Fruit fly (Drosophila melanogaster) whole organism, embryonic: ENCODE results near the gene Polr1D.

Experiments used
- Antp ChIP-seq: fragments of 200-800 bp; sonication (Bioruptor generic); optimal IDR thresholded peaks from 3 replicates; lab custom pipeline; 2016; ENCODE audit warnings: missing biosample characterization, missing genetic modification characterization
- Atf3 ChIP-seq: fragments of 200-800 bp; sonication (Bioruptor generic); optimal IDR thresholded peaks from 3 replicates; lab custom pipeline; 2016; ENCODE audit warnings: missing biosample characterization, missing genetic modification characterization
- BEAF-32 ChIP-seq: fragments of 200-800 bp; sonication (Bioruptor generic); optimal IDR thresholded peaks from 3 replicates; lab custom pipeline; 2017; ENCODE audit warnings: missing biosample characterization, missing genetic modification characterization, mild to moderate bottlenecking, moderate library complexity, missing genetic modification reagents
- CG11696 ChIP-seq: fragments of 200-800 bp; sonication (Bioruptor generic); IDR thresholded peaks from 2 replicates; pipeline ENCODE4 v1.3.6; 2022; ENCODE audit warnings: missing biosample characterization, missing genetic modification characterization
- CG12942 ChIP-seq: fragments of 200-800 bp; sonication (Bioruptor generic); optimal IDR thresholded peaks from 3 replicates; lab custom pipeline; 2016; ENCODE audit warnings: missing biosample characterization, missing genetic modification characterization
- CG13123 ChIP-seq: fragments of 200-800 bp; sonication (Bioruptor generic); optimal IDR thresholded peaks from 2 replicates; lab custom pipeline; 2016; ENCODE audit warnings: missing biosample characterization, missing genetic modification characterization
- CG17328 ChIP-seq: fragments of 200-800 bp; sonication (Bioruptor generic); IDR thresholded peaks from 2 replicates; pipeline ENCODE4 v1.3.6; 2022; ENCODE audit warnings: missing biosample characterization, missing genetic modification characterization
- CG17359 ChIP-seq: fragments of 200-800 bp; sonication (Bioruptor generic); optimal IDR thresholded peaks from 3 replicates; lab custom pipeline; 2018; ENCODE audit warnings: missing biosample characterization, mild to moderate bottlenecking, missing genetic modification characterization, moderate library complexity
- CG17385 ChIP-seq: fragments of 200-800 bp; sonication (Bioruptor generic); optimal IDR thresholded peaks from 3 replicates; lab custom pipeline; 2018; ENCODE audit warnings: missing biosample characterization, mild to moderate bottlenecking, missing genetic modification characterization
- CG2116 ChIP-seq: fragments of 200-800 bp; sonication (Bioruptor generic); optimal IDR thresholded peaks from 3 replicates; lab custom pipeline; 2018; ENCODE audit warnings: missing biosample characterization, mild to moderate bottlenecking, missing genetic modification characterization
- CG33557 ChIP-seq: fragments of 200-800 bp; sonication (Bioruptor generic); optimal IDR thresholded peaks from 2 replicates; lab custom pipeline; 2019; ENCODE audit warnings: missing biosample characterization, mild to moderate bottlenecking, missing genetic modification characterization, moderate library complexity
- CG4730 ChIP-seq: fragments of 200-800 bp; sonication (Bioruptor generic); IDR thresholded peaks from 2 replicates; pipeline ENCODE4 v1.3.6; 2022; ENCODE audit warnings: missing biosample characterization, missing genetic modification characterization
- CG5953 ChIP-seq: fragments of 200-800 bp; sonication (Bioruptor generic); IDR thresholded peaks from 2 replicates; pipeline ENCODE4 v1.3.6; 2022; ENCODE audit warnings: missing biosample characterization, missing genetic modification characterization
- CG7357 ChIP-seq: fragments of 200-800 bp; sonication (Bioruptor generic); IDR thresholded peaks from 3 replicates; pipeline ENCODE4 v1.3.6; 2022; ENCODE audit warnings: missing biosample characterization, missing genetic modification characterization
- CG9876 ChIP-seq: fragments of 200-800 bp; sonication (Bioruptor generic); optimal IDR thresholded peaks from 2 replicates; lab custom pipeline; 2016; ENCODE audit warnings: missing biosample characterization, missing genetic modification characterization
- CoRest ChIP-seq: fragments of 200-800 bp; sonication (Bioruptor generic); optimal IDR thresholded peaks from 3 replicates; lab custom pipeline; 2018; ENCODE audit warnings: missing biosample characterization, mild to moderate bottlenecking, missing genetic modification characterization, moderate library complexity
- D19B ChIP-seq: fragments of 200-800 bp; sonication (Bioruptor generic); optimal IDR thresholded peaks from 2 replicates; lab custom pipeline; 2017; ENCODE audit warnings: missing biosample characterization, mild to moderate bottlenecking, missing genetic modification characterization
- Dip3 ChIP-seq: fragments of 200-800 bp; sonication (Bioruptor generic); optimal IDR thresholded peaks from 3 replicates; lab custom pipeline; 2016; ENCODE audit warnings: missing biosample characterization, missing genetic modification characterization
- ERR ChIP-seq: fragments of 200-800 bp; sonication (Bioruptor generic); optimal IDR thresholded peaks from 2 replicates; lab custom pipeline; 2016; ENCODE audit warnings: missing biosample characterization, missing genetic modification characterization
- Gsc ChIP-seq: fragments of 200-800 bp; sonication (Bioruptor generic); IDR thresholded peaks from 2 replicates; pipeline ENCODE4 v1.3.6; 2022; ENCODE audit warnings: missing biosample characterization, missing genetic modification characterization
- HLH54F ChIP-seq: fragments of 200-800 bp; sonication (Bioruptor generic); optimal IDR thresholded peaks from 3 replicates; lab custom pipeline; 2016; ENCODE audit warnings: missing biosample characterization, missing genetic modification characterization
- Hey ChIP-seq: fragments of 200-800 bp; sonication (Bioruptor generic); optimal IDR thresholded peaks from 3 replicates; lab custom pipeline; 2018; ENCODE audit warnings: missing biosample characterization, mild to moderate bottlenecking, missing genetic modification characterization
- Hr78 ChIP-seq, 2 experiments: fragments of 200-800 bp in 1 of 2; fragments of >200 bp in 1 of 2; sonication (Bioruptor generic) in 1 of 2; optimal IDR thresholded peaks; 2 replicates each; lab custom pipeline; 2017 to 2019; ENCODE audit warnings: missing biosample characterization in 2 of 2, missing genetic modification characterization in 2 of 2, mild to moderate bottlenecking in 1 of 2, moderate library complexity in 1 of 2
- MBD-R2 ChIP-seq: fragments of 200-800 bp; sonication (Bioruptor generic); IDR thresholded peaks from 2 replicates; pipeline ENCODE4 v1.3.6; 2022; ENCODE audit warnings: missing biosample characterization, missing genetic modification characterization
- Nf-YA ChIP-seq: fragments of 200-800 bp; sonication (Bioruptor generic); IDR thresholded peaks from 2 replicates; pipeline ENCODE4 v1.3.6; 2022; ENCODE audit warnings: missing biosample characterization, missing genetic modification characterization
- NfI ChIP-seq: fragments of 200-800 bp; sonication (Bioruptor generic); optimal IDR thresholded peaks from 3 replicates; lab custom pipeline; 2018; ENCODE audit warnings: missing biosample characterization, mild to moderate bottlenecking, missing genetic modification characterization, moderate library complexity
- Pdp1 ChIP-seq, 2 experiments: fragments of 200-800 bp; sonication (Bioruptor generic); optimal IDR thresholded peaks; 3 replicates each; lab custom pipeline; 2016; ENCODE audit warnings: missing biosample characterization in 2 of 2, missing genetic modification characterization in 2 of 2, mild to moderate bottlenecking in 1 of 2, moderate library complexity in 1 of 2
- Taf1 ChIP-seq: fragments of 200-800 bp; sonication (Bioruptor generic); IDR thresholded peaks from 2 replicates; pipeline ENCODE4 v1.3.6; 2022; ENCODE audit warnings: missing biosample characterization, missing genetic modification characterization
- al ChIP-seq: fragments of 200-800 bp; sonication (Bioruptor generic); IDR thresholded peaks from 2 replicates; pipeline ENCODE4 v1.3.6; 2022; ENCODE audit warnings: missing biosample characterization, missing genetic modification characterization
- bcd ChIP-seq: fragments of 200-800 bp; sonication (Bioruptor generic); optimal IDR thresholded peaks from 2 replicates; lab custom pipeline; 2017; ENCODE audit warnings: missing biosample characterization, mild to moderate bottlenecking, missing genetic modification characterization
- caup ChIP-seq: fragments of 200-800 bp; sonication (Bioruptor generic); optimal IDR thresholded peaks from 3 replicates; lab custom pipeline; 2017; ENCODE audit warnings: missing biosample characterization, mild to moderate bottlenecking, missing genetic modification characterization, moderate library complexity; ENCODE audit not compliant: severe bottlenecking
- croc ChIP-seq: fragments of 200-800 bp; sonication (Bioruptor generic); conservative IDR thresholded peaks from 3 replicates; pipeline ENCODE4 v1.3.6; 2022; ENCODE audit warnings: missing biosample characterization, missing genetic modification characterization
- crol ChIP-seq: fragments of 200-800 bp; sonication (Bioruptor generic); IDR thresholded peaks from 2 replicates; pipeline ENCODE4 v1.3.6; 2022; ENCODE audit warnings: missing biosample characterization, missing genetic modification characterization
- dan ChIP-seq: fragments of 200-800 bp; sonication (Bioruptor generic); IDR thresholded peaks from 2 replicates; pipeline ENCODE4 v1.3.6; 2022; ENCODE audit warnings: missing biosample characterization, missing genetic modification characterization
- dysf ChIP-seq: fragments of 200-800 bp; sonication (Bioruptor generic); IDR thresholded peaks from 3 replicates; pipeline ENCODE4 v1.3.6; 2022; ENCODE audit warnings: missing biosample characterization, missing genetic modification characterization
- esg ChIP-seq: fragments of 200-800 bp; sonication (Bioruptor generic); conservative IDR thresholded peaks from 2 replicates; pipeline ENCODE4 v1.3.6; 2022; ENCODE audit warnings: missing biosample characterization, missing genetic modification characterization
- ftz-f1 ChIP-seq: fragments of 200-800 bp; sonication (Bioruptor generic); optimal IDR thresholded peaks from 2 replicates; lab custom pipeline; 2016; ENCODE audit warnings: missing biosample characterization, missing genetic modification characterization
- nerfin-2 ChIP-seq: fragments of 200-800 bp; sonication (Bioruptor generic); IDR thresholded peaks from 2 replicates; pipeline ENCODE4 v1.3.6; 2022; ENCODE audit warnings: missing biosample characterization, missing genetic modification characterization; ENCODE audit not compliant: partially characterized antibody
- oc ChIP-seq: fragments of 200-800 bp; sonication (Bioruptor generic); optimal IDR thresholded peaks from 2 replicates; lab custom pipeline; 2018; ENCODE audit warnings: missing biosample characterization, mild to moderate bottlenecking, missing genetic modification characterization, moderate library complexity
- pros ChIP-seq: fragments of 200-800 bp; sonication (Bioruptor generic); optimal IDR thresholded peaks from 3 replicates; lab custom pipeline; 2019; ENCODE audit warnings: missing biosample characterization, mild to moderate bottlenecking, missing genetic modification characterization, moderate library complexity
- pum ChIP-seq: fragments of 200-800 bp; sonication (Bioruptor generic); optimal IDR thresholded peaks from 2 replicates; lab custom pipeline; 2016; ENCODE audit warnings: missing biosample characterization, missing genetic modification characterization
- pzg ChIP-seq: fragments of 200-800 bp; sonication (Bioruptor generic); optimal IDR thresholded peaks from 3 replicates; lab custom pipeline; 2018; ENCODE audit warnings: missing biosample characterization, mild to moderate bottlenecking, missing genetic modification characterization, moderate library complexity
- repo ChIP-seq: fragments of 200-800 bp; sonication (Bioruptor generic); optimal IDR thresholded peaks from 2 replicates; lab custom pipeline; 2016; ENCODE audit warnings: missing biosample characterization, missing genetic modification characterization
- sqz ChIP-seq: fragments of 200-800 bp; sonication (Bioruptor generic); optimal IDR thresholded peaks from 3 replicates; lab custom pipeline; 2018; ENCODE audit warnings: missing biosample characterization, mild to moderate bottlenecking, missing genetic modification characterization
- ssp ChIP-seq: fragments of 200-800 bp; sonication (Bioruptor generic); IDR thresholded peaks from 2 replicates; pipeline ENCODE4 v1.3.6; 2022; ENCODE audit warnings: missing biosample characterization, missing genetic modification characterization
- tll ChIP-seq, 2 experiments: fragments of 200-800 bp in 1 of 2; fragments of >200 bp in 1 of 2; sonication (Bioruptor generic) in 1 of 2; optimal IDR thresholded peaks; 2 replicates each; lab custom pipeline; 2017 to 2019; ENCODE audit warnings: missing biosample characterization in 2 of 2, missing genetic modification characterization in 2 of 2, mild to moderate bottlenecking in 1 of 2, moderate library complexity in 1 of 2
- tup ChIP-seq: fragments of 200-800 bp; sonication (Bioruptor generic); optimal IDR thresholded peaks from 2 replicates; lab custom pipeline; 2016; ENCODE audit warnings: missing biosample characterization, mild to moderate bottlenecking, missing genetic modification characterization, moderate library complexity
- z ChIP-seq: fragments of 200-800 bp; sonication (Bioruptor generic); IDR thresholded peaks from 3 replicates; pipeline ENCODE4 v1.3.6; 2022; ENCODE audit warnings: missing biosample characterization, missing genetic modification characterization

Gene Polr1D

DNA sequence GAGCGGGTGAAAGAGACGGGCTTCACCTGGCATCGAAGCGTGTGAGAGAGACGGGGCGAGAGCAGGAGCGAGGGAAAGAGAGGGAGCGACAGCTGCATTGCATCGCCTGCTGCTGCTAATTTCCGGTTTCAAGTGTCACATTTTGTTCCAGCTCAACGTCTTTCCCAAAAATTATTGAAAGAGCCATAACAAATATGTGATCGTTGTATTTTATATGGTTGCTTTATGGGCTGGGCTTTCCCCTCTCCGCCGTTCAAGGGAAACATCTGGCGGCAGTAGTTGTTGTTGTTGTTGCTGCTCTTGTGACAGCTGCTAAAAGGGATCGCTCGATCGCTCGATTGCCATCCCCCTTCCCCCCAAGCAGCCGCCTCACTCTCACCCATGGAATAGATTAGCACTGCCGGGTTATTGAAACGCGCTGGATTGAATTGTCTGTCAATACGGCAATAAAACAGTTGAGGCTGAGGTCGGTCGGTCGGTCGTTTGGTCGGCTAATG, 19.9 kb upstream of the Polr1D start (continued):
- no peak for TF ChIP-seq Nf-YA (GFP tag; lab: Robert Waterston, UW)
- TF ChIP-seq NfI: no peak
- peak; percentile 33 for TF ChIP-seq caup (GFP tag; lab: Kevin White, UChicago)
- TF ChIP-seq nerfin-2 (GFP tag; lab: Robert Waterston, UW): no peak
- no peak for TF ChIP-seq dan (GFP tag; lab: Robert Waterston, UW)
- TF ChIP-seq CG9876: no peak
- TF ChIP-seq CG33557: no peak
- no peak for TF ChIP-seq HLH54F (GFP tag; lab: Kevin White, UChicago)
- peak; percentile 97 for TF ChIP-seq pros
- no peak for TF ChIP-seq BEAF-32 (GFP tag; lab: Kevin White, UChicago)
- TF ChIP-seq tup (GFP tag; lab: Kevin White, UChicago): no peak
- TF ChIP-seq CG2116 (GFP tag; lab: Kevin White, UChicago): no peak
- TF ChIP-seq dysf (GFP tag; lab: Robert Waterston, UW): no peak
- TF ChIP-seq CG5953 (GFP tag; lab: Robert Waterston, UW): no peak
- TF ChIP-seq CG13123 (GFP tag; lab: Kevin White, UChicago): no peak
- no peak for TF ChIP-seq CG12942
- TF ChIP-seq tll (GFP tag; optimal IDR thresholded peaks at IDR 0.05; lab: Kevin White, UChicago): peak; percentile 51 to 86
- no peak for TF ChIP-seq Antp (GFP tag; lab: Kevin White, UChicago)
- no peak for TF ChIP-seq Atf3 (GFP tag; lab: Kevin White, UChicago)
- TF ChIP-seq CG17359 (tag; lab: Kevin White, UChicago): no peak
- TF ChIP-seq crol (GFP tag; lab: Robert Waterston, UW): peak; percentile 90
- TF ChIP-seq ssp (GFP tag; lab: Robert Waterston, UW): no peak
- no peak for TF ChIP-seq Taf1
- TF ChIP-seq pzg (GFP tag; lab: Kevin White, UChicago): no peak
- TF ChIP-seq Pdp1 (GFP tag; optimal IDR thresholded peaks at IDR 0.05; lab: Kevin White, UChicago): no peak
- TF ChIP-seq z: peak; percentile 63; the same call in 2 of the 3 replicates
- TF ChIP-seq pum (GFP tag; lab: Kevin White, UChicago): no peak
- TF ChIP-seq CoRest (tag; lab: Kevin White, UChicago): no peak
- TF ChIP-seq croc (GFP tag; lab: Robert Waterston, UW): no peak
- no peak for TF ChIP-seq esg (GFP tag; lab: Robert Waterston, UW)
- no peak for TF ChIP-seq al (GFP tag; lab: Robert Waterston, UW)
- no peak for TF ChIP-seq ERR (GFP tag; lab: Kevin White, UChicago)
- no peak for TF ChIP-seq Gsc (GFP tag; lab: Robert Waterston, UW)
- TF ChIP-seq MBD-R2 (GFP tag; lab: Robert Waterston, UW): no peak
- no peak for TF ChIP-seq D19B (GFP tag; lab: Kevin White, UChicago)
- TF ChIP-seq bcd (GFP tag; lab: Kevin White, UChicago): no peak
- TF ChIP-seq CG11696 (GFP tag; lab: Robert Waterston, UW): 0 out of 2 replicates have a peak, but pooled peaks have one; percentile 14
- no peak for TF ChIP-seq CG17385
- no peak for TF ChIP-seq Hey (tag; lab: Kevin White, UChicago)
- TF ChIP-seq CG4730 (GFP tag; lab: Robert Waterston, UW): no peak
- no peak for TF ChIP-seq CG7357 (GFP tag; lab: Robert Waterston, UW)
- TF ChIP-seq CG17328 (GFP tag; lab: Robert Waterston, UW): 0 out of 2 replicates have a peak, but pooled peaks have one; percentile 23
- no peak for TF ChIP-seq repo (GFP tag; lab: Kevin White, UChicago)
- no peak for TF ChIP-seq Dip3 (GFP tag; lab: Kevin White, UChicago)
- TF ChIP-seq sqz (GFP tag; lab: Kevin White, UChicago): no peak
- peak; percentile 29 for TF ChIP-seq ftz-f1 (GFP tag; lab: Kevin White, UChicago)
- peak in 1 of 2 experiments; percentile 46 for TF ChIP-seq Hr78 (GFP tag; optimal IDR thresholded peaks at IDR 0.05; lab: Kevin White, UChicago)
- peak; percentile 54 for TF ChIP-seq oc (tag; lab: Kevin White, UChicago)
